Fruit fly (Drosophila melanogaster): ENCODE results near the gene CG32590.

DNA sequence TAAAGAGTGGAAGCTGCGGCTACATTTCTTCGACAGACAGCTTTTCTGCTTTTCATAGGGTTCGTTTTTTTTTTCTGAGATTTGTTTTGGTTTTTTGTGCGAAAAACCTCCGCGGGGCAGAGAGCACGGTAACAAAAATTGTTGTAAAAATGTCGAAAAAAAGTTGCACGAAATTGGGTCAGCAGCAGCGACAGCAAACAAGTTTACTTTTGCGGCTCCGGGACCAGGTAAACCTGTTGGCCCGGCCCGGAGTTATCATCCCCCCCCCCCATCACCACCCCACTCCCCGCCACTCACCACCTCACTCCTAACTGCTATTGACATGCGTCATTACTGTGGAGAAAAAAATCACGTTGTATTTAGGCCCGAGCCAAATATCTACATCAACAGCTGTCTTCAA, 29.5 kb upstream of the CG32590 start:
- TF ChIP-seq pan (optimal IDR thresholded peaks at IDR 0.05) (no peak), CG8478 (optimal IDR thresholded peaks at IDR 0.05) (no peak), usp (GFP tag; optimal IDR thresholded peaks at IDR 0.05) (no peak), EcR (GFP tag; optimal IDR thresholded peaks at IDR 0.05) (no peak), Dll (optimal IDR thresholded peaks at IDR 0.05) (no peak), psq (optimal IDR thresholded peaks at IDR 0.05) (no peak)

All from whole organism.